Worm (Caenorhabditis elegans): ENCODE results near the gene D1086.5.
"Not testable (repeated sequence)": the region's sequence is repeated elsewhere in the genome, so short reads cannot be mapped to it uniquely, and the experiment has no call there.

D1086.5 gene

DNA sequence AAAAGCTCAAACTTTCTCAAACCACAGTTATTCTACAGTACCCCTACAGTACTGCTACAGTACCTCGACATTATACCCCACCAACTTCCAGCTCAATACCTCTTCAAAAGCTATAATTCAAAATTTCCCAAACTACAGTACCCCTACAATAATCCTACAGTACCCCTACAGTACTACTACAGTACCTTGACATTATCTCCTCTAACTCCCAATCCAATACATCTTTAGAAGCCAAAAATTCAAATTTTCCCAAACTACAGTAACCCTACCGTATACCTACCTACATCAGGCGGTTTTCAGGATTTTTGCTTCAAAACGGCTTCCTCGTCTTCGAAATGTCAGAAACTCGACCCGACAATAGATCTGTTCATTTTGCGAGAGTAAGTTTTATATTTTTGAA, 32.6 kb downstream of the D1086.5 start, which contains the start of gene F58D12.3:
Gene F58D12.3 (plus strand): TSS at position 301 of the 400 bp plus-strand sequence.
- TF ChIP-seq gei-17 (GFP tag; optimal IDR thresholded peaks at IDR 0.05) = no peak
- TF ChIP-seq mel-28 (tag; optimal IDR thresholded peaks at IDR 0.05; ENCODE audit: borderline replicate concordance) = no peak
- no peak for TF ChIP-seq akir-1 (GFP tag; optimal IDR thresholded peaks at IDR 0.05)
- TF ChIP-seq hmg-1.2 (GFP tag; IDR thresholded peaks at IDR 0.05) = no peak
- no peak for TF ChIP-seq B0035.1 (tag; optimal IDR thresholded peaks at IDR 0.05)
- TF ChIP-seq fkh-3 (tag; optimal IDR thresholded peaks at IDR 0.05) = no peak
- TF ChIP-seq zim-3 (tag; optimal IDR thresholded peaks at IDR 0.05) = no peak
- TF ChIP-seq K12H6.12 (tag; optimal IDR thresholded peaks at IDR 0.05) = no peak
- no peak for TF ChIP-seq efl-1 (GFP tag; optimal IDR thresholded peaks at IDR 0.05)

- TF ChIP-seq B0035.1 (tag; optimal IDR thresholded peaks at IDR 0.05) (peak; percentile 62), F52B5.7 (tag; optimal IDR thresholded peaks at IDR 0.05) (peak; percentile 73), lir-1 (GFP tag; conservative IDR thresholded peaks at IDR 0.05) (peak; percentile 97), let-526 (GFP tag; IDR thresholded peaks at IDR 0.05) (peak; percentile 98), ztf-18 (tag; optimal IDR thresholded peaks at IDR 0.05) (peak; percentile 55), F10E7.11 (tag; optimal IDR thresholded peaks at IDR 0.05) (peak; percentile 47), F33H1.4 (GFP tag; IDR thresholded peaks at IDR 0.05) (peak; percentile 72), lin-54 (GFP tag; optimal IDR thresholded peaks at IDR 0.05) (peak; percentile 92), hsf-1 (GFP tag; IDR thresholded peaks at IDR 0.05) (peak; percentile 74), bed-2 (GFP tag; IDR thresholded peaks at IDR 0.05) (peak; percentile 98), K12H6.12 (tag; optimal IDR thresholded peaks at IDR 0.05) (peak; percentile 92), snpc-4 (tag; optimal IDR thresholded peaks at IDR 0.05) (peak in 3 of 4 experiments; percentile 48 to 82 (median 77)), F39B2.1 (GFP tag; IDR thresholded peaks at IDR 0.05) (0 out of 2 replicates have a peak, but pooled peaks have one; percentile 42), egrh-3 (GFP tag; IDR thresholded peaks at IDR 0.05) (peak; percentile 79; the same call in 1 of the 2 replicates), ztf-3 (GFP tag; optimal IDR thresholded peaks at IDR 0.05) (peak; percentile 73), ceh-27 (GFP tag; optimal IDR thresholded peaks at IDR 0.05) (peak; percentile 96), atf-7 (tag; optimal IDR thresholded peaks at IDR 0.05) (peak; percentile 95), ZK185.1 (tag; optimal IDR thresholded peaks at IDR 0.05; ENCODE audit: poor library complexity, severe bottlenecking) (peak; percentile 97), sea-2 (GFP tag; IDR thresholded peaks at IDR 0.05) (peak; percentile 93), ceh-100 (GFP tag; IDR thresholded peaks at IDR 0.05) (peak; percentile 94), dox-1 (GFP tag; IDR thresholded peaks at IDR 0.05) (peak; percentile 98), akir-1 (GFP tag; optimal IDR thresholded peaks at IDR 0.05) (peak; percentile 94), F37B4.10 (GFP tag; IDR thresholded peaks at IDR 0.05) (peak; percentile 90; the same call in 1 of the 2 replicates), B0261.1 (tag; optimal IDR thresholded peaks at IDR 0.05) (peak; percentile 17), aptf-2 (GFP tag; conservative IDR thresholded peaks at IDR 0.05) (peak; percentile 91), chd-7 (tag; optimal IDR thresholded peaks at IDR 0.05) (peak; percentile 87), C06A6.2 (GFP tag; conservative IDR thresholded peaks at IDR 0.05) (peak; percentile 97), lag-1 (GFP tag; IDR thresholded peaks at IDR 0.05) (peak; percentile 97), F57A8.1 (GFP tag; optimal IDR thresholded peaks at IDR 0.05) (peak; percentile 34), gei-17 (GFP tag; optimal IDR thresholded peaks at IDR 0.05) (peak; percentile 72), cebp-2 (GFP tag; IDR thresholded peaks at IDR 0.05) (0 out of 2 replicates have a peak, but pooled peaks have one; percentile 27), let-607 (tag; optimal IDR thresholded peaks at IDR 0.05) (peak; percentile 55 to 92), ztf-26 (tag; optimal IDR thresholded peaks at IDR 0.05) (peak; percentile 94), nfya-2 (GFP tag; IDR thresholded peaks at IDR 0.05) (0 out of 2 replicates have a peak, but pooled peaks have one; percentile 40), lin-26 (GFP tag; IDR thresholded peaks at IDR 0.05) (peak; percentile 83), lin-40 (tag; optimal IDR thresholded peaks at IDR 0.05) (peak; percentile 96), pbrm-1 (GFP tag; IDR thresholded peaks at IDR 0.05) (peak; percentile 95), lin-35 (GFP tag; optimal IDR thresholded peaks at IDR 0.05) (peak in 2 of 3 experiments; percentile 29 to 84), madf-3 (GFP tag; IDR thresholded peaks at IDR 0.05) (peak; percentile 94), F22D6.2 (tag; optimal IDR thresholded peaks at IDR 0.05) (peak; percentile 86)
- not testable (repeated sequence) for TF ChIP-seq snpc-4 (GFP tag; optimal IDR thresholded peaks at IDR 0.05)
Measured at ce11 chrV:14055097-14055496, 35.1 kb downstream of the D1086.5 start.

Measured in whole organism, young adult.